Fruit fly (Drosophila melanogaster) whole organism, embryonic: ENCODE measurements around the gene Ubi-p63E.

Experiments used
- Awh ChIP-seq: fragments of 200-800 bp; sonication (Bioruptor generic); IDR thresholded peaks from 2 replicates; pipeline ENCODE4, ENCODE4 v1.3.6; 2022; ENCODE audit warnings: missing biosample characterization, missing genetic modification characterization
- CG14050 ChIP-seq: fragments of 200-800 bp; sonication (Bioruptor generic); IDR thresholded peaks from 3 replicates; pipeline ENCODE4 v1.3.6; 2022; ENCODE audit warnings: missing biosample characterization, missing genetic modification characterization
- CG14667 ChIP-seq: fragments of 200-800 bp; sonication (Bioruptor generic); IDR thresholded peaks from 2 replicates; pipeline ENCODE4 v1.3.6; 2022; ENCODE audit warnings: missing biosample characterization, missing genetic modification characterization
- CG15269 ChIP-seq: fragments of 200-800 bp; sonication (Bioruptor generic); optimal IDR thresholded peaks from 2 replicates; lab custom pipeline; 2018; ENCODE audit warnings: missing biosample characterization, mild to moderate bottlenecking, missing genetic modification characterization, moderate library complexity
- CG5245 ChIP-seq: fragments of 200-800 bp; sonication (Bioruptor generic); optimal IDR thresholded peaks from 3 replicates; lab custom pipeline; 2016; ENCODE audit warnings: missing biosample characterization, missing genetic modification characterization
- Tbp ChIP-seq: fragments of >200 bp; optimal IDR thresholded peaks from 2 replicates; lab custom pipeline; 2018; ENCODE audit warnings: missing biosample characterization, missing genetic modification characterization
- Vsx1 ChIP-seq: fragments of 200-800 bp; sonication (Bioruptor generic); optimal IDR thresholded peaks from 2 replicates; lab custom pipeline; 2017; ENCODE audit warnings: missing biosample characterization, mild to moderate bottlenecking, missing genetic modification characterization, missing genetic modification reagents
- abd-A ChIP-seq: fragments of 200-800 bp; sonication (Bioruptor generic); optimal IDR thresholded peaks from 3 replicates; lab custom pipeline; 2019; ENCODE audit warnings: missing biosample characterization, mild to moderate bottlenecking, missing genetic modification characterization, moderate library complexity
- ato ChIP-seq: fragments of 200-800 bp; sonication (Bioruptor generic); IDR thresholded peaks from 2 replicates; pipeline ENCODE4 v1.3.6; 2022; ENCODE audit warnings: missing biosample characterization, missing genetic modification characterization; ENCODE audit not compliant: partially characterized antibody
- chinmo ChIP-seq: fragments of 200-800 bp; sonication (Bioruptor generic); IDR thresholded peaks from 4 replicates; pipeline ENCODE4 v1.3.6; 2022; ENCODE audit warnings: missing biosample characterization, missing genetic modification characterization; ENCODE audit not compliant: partially characterized antibody
- grau ChIP-seq: fragments of 200-800 bp; optimal IDR thresholded peaks from 3 replicates; lab custom pipeline; 2019; ENCODE audit warnings: missing biosample characterization, mild to moderate bottlenecking, missing genetic modification characterization, moderate library complexity
- oc ChIP-seq: fragments of 200-800 bp; sonication (Bioruptor generic); optimal IDR thresholded peaks from 2 replicates; lab custom pipeline; 2018; ENCODE audit warnings: missing biosample characterization, mild to moderate bottlenecking, missing genetic modification characterization, moderate library complexity
- vvl ChIP-seq: fragments of 200-800 bp; sonication (Bioruptor generic); IDR thresholded peaks from 2 replicates; pipeline ENCODE4 v1.3.6; 2022; ENCODE audit warnings: missing biosample characterization, missing genetic modification characterization

Gene Ubi-p63E

DNA sequence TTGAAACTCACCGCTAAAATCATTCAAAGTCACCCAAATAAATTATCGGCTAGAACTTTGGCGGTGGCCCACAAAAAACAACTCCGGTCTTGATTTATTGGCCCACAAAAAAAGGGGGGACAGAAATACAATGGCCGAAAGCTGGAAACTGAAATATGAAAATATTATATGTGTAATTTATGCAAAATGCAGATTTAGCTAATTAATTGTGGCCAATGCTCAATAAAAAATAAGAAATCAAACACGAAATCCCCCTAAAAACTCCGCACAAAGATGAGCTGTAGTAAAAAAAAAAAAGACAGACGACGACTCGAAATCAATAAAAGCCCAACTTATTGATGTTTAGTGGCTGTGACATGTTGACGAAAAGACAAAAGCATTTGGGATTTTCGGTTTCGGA lies 53.2 kb downstream of the Ubi-p63E start:
- peak; percentile 45 for TF ChIP-seq oc (tag; lab: Kevin White, UChicago)
- peak; percentile 8 for TF ChIP-seq Vsx1
- no peak for TF ChIP-seq CG14050 (GFP tag; lab: Robert Waterston, UW)
- TF ChIP-seq vvl (GFP tag; lab: Robert Waterston, UW): peak; percentile 59; the same call in 1 of the 2 replicates
- TF ChIP-seq Awh (GFP tag; lab: Robert Waterston, UW): peak; percentile 90
- TF ChIP-seq ato (GFP tag; lab: Robert Waterston, UW): no peak
- 0 out of 4 replicates have a peak, but pooled peaks have one; percentile 51 for TF ChIP-seq chinmo (GFP tag; lab: Robert Waterston, UW)
- no peak for TF ChIP-seq CG14667 (GFP tag; lab: Robert Waterston, UW)
- no peak for TF ChIP-seq CG5245 (GFP tag; lab: Kevin White, UChicago)
- peak; percentile 79 for TF ChIP-seq abd-A (tag; lab: Kevin White, UChicago)
- TF ChIP-seq Tbp (GFP tag; lab: Kevin White, UChicago): no peak
- TF ChIP-seq grau (tag; lab: Kevin White, UChicago): no peak
- no peak for TF ChIP-seq CG15269 (tag; lab: Kevin White, UChicago)
